Fruit fly (Drosophila melanogaster) whole organism, adult: ENCODE results near the gene hyd.
A peak's percentile ranks its signal among the peaks of the same experiment; 100 is the strongest.

Source experiments
- CG11617 ChIP-seq: fragments of 200-800 bp; sonication (Bioruptor generic); optimal IDR thresholded peaks from 2 replicates; lab custom pipeline; 2017; ENCODE audit warnings: mild to moderate bottlenecking, missing biosample characterization, missing genetic modification reagents, missing genetic modification characterization
- CG12768 ChIP-seq: fragments of 200-800 bp; sonication (Bioruptor generic); optimal IDR thresholded peaks from 2 replicates; lab custom pipeline; 2017; ENCODE audit warnings: missing biosample characterization, missing genetic modification characterization, mild to moderate bottlenecking, moderate library complexity, missing genetic modification reagents
- CG14711 ChIP-seq: fragments of 200-800 bp; sonication (Bioruptor generic); optimal IDR thresholded peaks from 2 replicates; lab custom pipeline; 2018; ENCODE audit warnings: missing biosample characterization, mild to moderate bottlenecking, missing genetic modification characterization, moderate library complexity
- CG1620 ChIP-seq: fragments of 200-800 bp; sonication (Bioruptor generic); optimal IDR thresholded peaks from 2 replicates; lab custom pipeline; 2016; ENCODE audit warnings: missing biosample characterization, missing genetic modification characterization
- CG33017 ChIP-seq: fragments of 200-800 bp; sonication (Bioruptor generic); optimal IDR thresholded peaks from 2 replicates; lab custom pipeline; 2018; ENCODE audit warnings: missing biosample characterization, mild to moderate bottlenecking, missing genetic modification characterization, moderate library complexity
- CG5204 ChIP-seq: fragments of 200-800 bp; sonication (Bioruptor generic); optimal IDR thresholded peaks from 2 replicates; lab custom pipeline; 2016; ENCODE audit warnings: missing biosample characterization, missing genetic modification characterization
- CG7045 ChIP-seq: fragments of 200-800 bp; sonication (Bioruptor generic); optimal IDR thresholded peaks from 2 replicates; lab custom pipeline; 2017; ENCODE audit warnings: missing biosample characterization, mild to moderate bottlenecking, missing genetic modification characterization
- CG7101 ChIP-seq: fragments of 200-800 bp; sonication (Bioruptor generic); optimal IDR thresholded peaks from 2 replicates; lab custom pipeline; 2018; ENCODE audit warnings: missing biosample characterization, mild to moderate bottlenecking, missing genetic modification characterization, moderate library complexity
- Clk ChIP-seq: fragments of 200-800 bp; sonication (Bioruptor generic); optimal IDR thresholded peaks from 2 replicates; lab custom pipeline; 2017; ENCODE audit warnings: missing biosample characterization, missing genetic modification characterization
- Crg-1 ChIP-seq: fragments of 200-800 bp; sonication (Bioruptor generic); optimal IDR thresholded peaks from 2 replicates; lab custom pipeline; 2016; ENCODE audit warnings: missing biosample characterization, missing genetic modification characterization
- Hr96 ChIP-seq: fragments of 200-800 bp; sonication (Bioruptor generic); optimal IDR thresholded peaks from 2 replicates; lab custom pipeline; 2016; ENCODE audit warnings: missing biosample characterization, missing genetic modification characterization
- Mnt ChIP-seq: fragments of 200-800 bp; sonication (Bioruptor generic); optimal IDR thresholded peaks from 2 replicates; lab custom pipeline; 2016; ENCODE audit warnings: missing biosample characterization, mild to moderate bottlenecking, missing genetic modification characterization
- bab1 ChIP-seq: fragments of 200-800 bp; sonication (Bioruptor generic); optimal IDR thresholded peaks from 3 replicates; lab custom pipeline; 2019; ENCODE audit warnings: missing biosample characterization, mild to moderate bottlenecking, missing genetic modification characterization, moderate library complexity
- cic ChIP-seq: fragments of 200-800 bp; sonication (Bioruptor generic); optimal IDR thresholded peaks from 2 replicates; lab custom pipeline; 2017; ENCODE audit warnings: missing biosample characterization, mild to moderate bottlenecking, missing genetic modification characterization, moderate library complexity
- cnc ChIP-seq, 2 experiments: fragments of >200 bp; optimal IDR thresholded peaks; 2 replicates each; lab custom pipeline; 2017
- kay ChIP-seq: fragments of 200-800 bp; sonication (Bioruptor generic); peaks from one replicate; lab custom pipeline; 2016; ENCODE audit warnings: missing biosample characterization, missing genetic modification characterization, borderline replicate concordance
- ovo ChIP-seq: fragments of 200-800 bp; sonication (Bioruptor generic); optimal IDR thresholded peaks from 2 replicates; lab custom pipeline; 2016; ENCODE audit warnings: missing biosample characterization, missing genetic modification characterization
- pad ChIP-seq: fragments of 200-800 bp; sonication (Bioruptor generic); optimal IDR thresholded peaks from 3 replicates; lab custom pipeline; 2017; ENCODE audit warnings: missing biosample characterization, missing genetic modification characterization, mild to moderate bottlenecking, moderate library complexity, missing genetic modification reagents
- tj ChIP-seq: fragments of 200-800 bp; sonication (Bioruptor generic); optimal IDR thresholded peaks from 3 replicates; lab custom pipeline; 2017; ENCODE audit warnings: missing biosample characterization, mild to moderate bottlenecking, missing genetic modification characterization, moderate library complexity
- toe ChIP-seq: fragments of 200-800 bp; sonication (Bioruptor generic); optimal IDR thresholded peaks from 2 replicates; lab custom pipeline; 2016; ENCODE audit warnings: missing biosample characterization, missing genetic modification characterization

The hyd gene

DNA sequence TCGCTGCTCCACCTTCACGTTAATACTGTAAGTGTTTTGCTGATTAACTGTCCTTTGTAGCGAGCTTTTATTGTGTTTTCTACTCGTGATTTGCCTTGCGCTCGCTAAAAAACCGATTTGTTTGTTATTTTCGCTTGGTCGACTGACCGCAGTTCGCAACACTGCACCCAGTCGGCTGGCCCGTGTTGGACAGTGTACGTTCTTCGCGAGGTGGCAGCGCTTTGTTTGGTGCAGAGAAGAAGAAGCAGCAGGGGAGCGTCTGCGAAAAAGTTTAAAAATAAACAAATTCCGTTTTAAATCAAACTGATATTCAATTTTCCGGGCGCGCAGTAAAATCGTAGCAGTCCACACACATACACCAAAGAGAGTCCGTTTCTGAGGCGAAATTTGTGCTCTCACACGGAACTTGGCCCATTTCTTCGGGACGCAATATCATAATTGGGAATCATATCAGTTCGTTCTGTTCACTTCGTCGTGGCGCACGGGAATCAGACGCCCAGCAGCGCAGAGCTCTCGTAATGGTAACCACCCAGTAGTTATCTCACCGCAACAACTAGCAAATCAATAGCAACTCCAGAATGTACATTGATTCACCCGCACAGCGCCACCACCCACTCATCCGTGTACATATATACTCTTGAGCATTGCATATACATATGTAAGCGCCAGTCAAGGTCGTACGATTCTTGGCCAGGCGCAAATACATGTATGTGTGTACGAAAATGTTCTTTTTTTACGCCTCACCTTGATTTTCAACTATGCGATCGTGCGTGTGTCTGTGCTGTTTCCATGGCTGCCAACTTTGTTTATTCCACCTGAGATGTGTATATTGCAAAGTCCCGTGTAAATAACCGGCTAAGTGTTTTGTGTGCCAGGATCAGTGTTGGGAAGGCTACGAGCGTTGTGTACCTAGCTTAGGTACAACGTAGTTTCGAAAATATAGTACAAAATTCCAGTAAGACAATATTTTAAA lies 42.5 kb upstream of the hyd start, which contains the start of gene Naa80:
Gene Naa80, plus strand, starts transcription at position 215 of the 973 bp plus-strand sequence.
- TF ChIP-seq cic (GFP tag; lab: Kevin White, UChicago) (peak; percentile 88), CG5204 (GFP tag; lab: Kevin White, UChicago) (no peak), CG7101 (peak; percentile 82), Clk (GFP tag; lab: Kevin White, UChicago) (peak; percentile 67), CG1620 (peak; percentile 95), CG33017 (peak; percentile 69), kay (GFP tag; lab: Kevin White, UChicago) (no peak), Hr96 (GFP tag; lab: Kevin White, UChicago) (peak; percentile 38), tj (GFP tag; lab: Kevin White, UChicago) (peak; percentile 21), CG12768 (GFP tag; lab: Kevin White, UChicago) (peak; percentile 82), cnc (optimal IDR thresholded peaks at IDR 0.05; lab: Kevin White, UChicago) (no peak), toe (GFP tag; lab: Kevin White, UChicago) (peak; percentile 63), bab1 (peak; percentile 56), CG7045 (GFP tag; lab: Kevin White, UChicago) (peak; percentile 65), CG14711 (tag; lab: Kevin White, UChicago) (peak; percentile 55), ovo (GFP tag; lab: Kevin White, UChicago) (peak; percentile 64), Mnt (peak; percentile 92), CG11617 (GFP tag; lab: Kevin White, UChicago) (peak; percentile 57), pad (GFP tag; lab: Kevin White, UChicago) (peak; percentile 80), Crg-1 (GFP tag; lab: Kevin White, UChicago) (peak; percentile 96)

DNA sequence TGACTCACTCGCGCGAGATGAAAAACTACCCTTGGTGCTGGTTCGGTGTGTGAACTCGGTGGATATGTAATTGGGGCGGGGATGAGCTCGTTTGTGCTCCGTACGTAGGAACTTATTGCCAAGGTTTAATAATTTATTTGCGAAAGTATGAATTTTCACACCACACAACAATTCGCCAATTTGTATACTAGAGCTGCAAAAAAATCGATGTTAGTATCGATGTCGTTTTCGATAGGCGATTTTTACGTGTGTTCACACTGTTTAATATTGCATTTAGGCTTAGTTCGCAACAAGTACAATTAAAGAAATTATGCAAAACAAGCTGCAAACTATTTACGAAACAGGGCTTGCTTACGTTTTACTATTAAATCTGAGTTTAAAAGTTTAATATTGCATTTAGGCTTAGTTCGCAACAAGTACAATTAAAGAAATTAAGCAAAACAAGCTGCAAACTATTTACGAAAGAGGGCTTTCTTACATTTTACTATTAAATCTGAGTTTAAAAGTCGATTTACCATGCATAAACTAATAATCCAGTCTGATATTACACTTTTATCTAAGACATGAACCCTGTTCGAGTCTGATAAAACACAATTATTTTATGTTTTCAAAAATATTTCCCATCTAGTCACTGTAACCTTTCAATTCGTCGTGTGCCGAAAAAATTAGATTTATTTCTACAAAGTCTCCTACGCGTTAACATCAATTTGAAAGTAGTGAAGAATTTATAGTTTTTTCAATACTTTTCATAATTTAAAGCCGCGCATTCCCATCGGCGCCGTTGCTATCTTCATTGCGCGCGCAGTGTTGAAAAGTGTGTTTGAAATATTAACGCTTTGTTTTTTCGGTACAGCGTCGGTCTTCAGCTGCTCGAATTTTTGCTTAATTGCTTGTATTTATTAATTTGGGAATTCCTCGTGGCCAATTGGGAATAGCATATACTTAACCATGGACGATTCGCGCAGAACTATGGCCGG lies 37.8 kb upstream of the hyd start, which contains the start of the genes Snap24 and CG8478:
Gene Snap24, minus strand, starts transcription at position 196 of the 977 bp plus-strand sequence.
Gene CG8478, plus strand, starts transcription at position 696 of the 977 bp plus-strand sequence.
- TF ChIP-seq Hr96 (GFP tag; lab: Kevin White, UChicago): no peak
- TF ChIP-seq pad (GFP tag; lab: Kevin White, UChicago): peak; percentile 51
- TF ChIP-seq CG11617 (GFP tag; lab: Kevin White, UChicago): peak; percentile 1
- no peak for TF ChIP-seq CG1620
- TF ChIP-seq Mnt: peak; percentile 25
- TF ChIP-seq Crg-1 (GFP tag; lab: Kevin White, UChicago): no peak
- peak; percentile 9 for TF ChIP-seq bab1
- TF ChIP-seq tj (GFP tag; lab: Kevin White, UChicago): peak; percentile 0
- no peak for TF ChIP-seq cic (GFP tag; lab: Kevin White, UChicago)
- no peak for TF ChIP-seq CG7045 (GFP tag; lab: Kevin White, UChicago)

DNA sequence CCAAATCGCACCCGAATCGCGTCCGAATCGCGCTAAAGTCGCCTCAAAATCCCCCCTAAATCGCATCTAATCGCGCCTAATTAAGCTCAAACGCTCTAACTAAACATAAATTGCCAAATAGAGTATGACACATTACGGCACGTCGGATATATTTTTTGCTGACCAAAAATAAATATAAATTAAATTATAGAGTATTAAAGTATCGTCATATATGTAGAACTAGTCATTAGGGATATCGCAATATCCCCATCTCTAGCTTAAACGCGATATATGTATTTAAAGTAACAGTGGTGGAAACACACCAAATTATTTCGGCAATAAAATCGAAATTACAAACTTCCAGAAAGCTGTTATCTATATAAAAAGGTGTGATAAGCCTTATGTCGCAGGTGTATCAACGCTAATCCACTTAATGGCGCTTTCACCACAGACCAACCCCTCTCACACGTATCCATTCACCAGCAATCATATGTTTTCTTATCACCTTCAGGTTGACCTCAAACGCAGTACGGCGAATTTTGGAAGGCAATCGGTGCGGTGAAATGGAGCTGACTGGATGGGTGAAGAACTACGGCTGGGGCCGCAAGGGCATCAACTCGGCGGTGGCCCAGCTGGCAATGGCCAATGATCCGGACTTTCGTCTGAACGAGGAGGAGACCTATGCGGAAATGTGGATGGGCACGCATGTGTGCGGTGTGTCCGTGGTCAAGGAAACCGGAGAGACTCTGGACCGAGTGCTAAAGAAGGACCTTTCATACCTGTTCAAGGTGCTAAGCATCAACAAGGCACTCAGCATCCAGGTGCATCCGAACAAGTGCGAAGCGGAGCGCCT lies 34.2 kb upstream of the hyd start, which contains the start of gene Mpi:
Gene Mpi, plus strand, starts transcription at position 263 of the 832 bp plus-strand sequence.
- TF ChIP-seq tj (GFP tag; lab: Kevin White, UChicago) (peak; percentile 38), CG12768 (GFP tag; lab: Kevin White, UChicago) (peak; percentile 44), cic (GFP tag; lab: Kevin White, UChicago) (peak; percentile 85), toe (GFP tag; lab: Kevin White, UChicago) (no peak), CG11617 (GFP tag; lab: Kevin White, UChicago) (peak; percentile 50), Hr96 (GFP tag; lab: Kevin White, UChicago) (no peak), CG14711 (tag; lab: Kevin White, UChicago) (no peak), CG7101 (peak; percentile 2), Crg-1 (GFP tag; lab: Kevin White, UChicago) (no peak), CG1620 (peak; percentile 23), CG7045 (GFP tag; lab: Kevin White, UChicago) (no peak), cnc (optimal IDR thresholded peaks at IDR 0.05; lab: Kevin White, UChicago) (no peak), kay (GFP tag; lab: Kevin White, UChicago) (no peak), Mnt (peak; percentile 43), Clk (GFP tag; lab: Kevin White, UChicago) (no peak), ovo (GFP tag; lab: Kevin White, UChicago) (no peak), pad (GFP tag; lab: Kevin White, UChicago) (no peak), bab1 (peak; percentile 70), CG33017 (peak; percentile 21), CG5204 (GFP tag; lab: Kevin White, UChicago) (no peak)

DNA sequence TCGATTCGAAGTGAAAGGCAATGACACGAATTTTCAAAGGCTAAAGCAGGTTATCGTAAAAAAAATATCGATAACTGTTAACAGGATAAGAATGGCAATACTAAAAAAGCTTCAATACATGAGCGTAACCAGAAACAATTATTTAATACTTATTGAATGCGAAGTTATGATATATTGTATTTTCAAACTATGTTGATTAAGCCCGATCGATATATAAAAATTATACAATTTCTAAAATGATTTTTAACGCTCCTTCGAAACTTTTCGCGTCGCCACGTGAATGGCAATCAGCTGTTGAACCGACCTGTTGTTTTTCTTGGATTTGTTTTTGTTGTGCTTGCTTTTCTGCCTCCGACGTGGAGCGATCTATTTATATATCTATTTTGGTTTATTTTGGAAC lies 30.8 kb upstream of the hyd start, which contains the start of the genes Alg12 and Rpt3R:
Gene Alg12, plus strand, starts transcription at position 305 of the 400 bp plus-strand sequence.
Gene Rpt3R, minus strand, starts transcription at position 324 of the 400 bp plus-strand sequence.
- TF ChIP-seq CG11617 (GFP tag; lab: Kevin White, UChicago) (peak; percentile 4), CG14711 (tag; lab: Kevin White, UChicago) (peak; percentile 71), CG12768 (GFP tag; lab: Kevin White, UChicago) (no peak), CG5204 (GFP tag; lab: Kevin White, UChicago) (no peak), bab1 (peak; percentile 21), Crg-1 (GFP tag; lab: Kevin White, UChicago) (peak; percentile 19), kay (GFP tag; lab: Kevin White, UChicago) (no peak)
